Worm (Caenorhabditis elegans) whole organism, midembryonic: ENCODE results near the gene srxa-15.

Experiments used
- T22C8.4 ChIP-seq: fragments of 200-800 bp; sonication (Bioruptor generic); IDR thresholded peaks from 2 replicates; pipeline ENCODE4 v1.3.6; 2022; ENCODE audit warnings: missing genetic modification characterization, missing compliant biosample characterization
- cog-1 ChIP-seq: sonication (generic microtip); optimal IDR thresholded peaks from 2 replicates; lab custom pipeline; 2016; ENCODE audit warnings: missing genetic modification characterization, missing compliant biosample characterization
- flt-1 ChIP-seq: fragments of 200-800 bp; sonication (Bioruptor generic); IDR thresholded peaks from 2 replicates; pipeline ENCODE4 v1.3.6; 2022; ENCODE audit warnings: missing genetic modification characterization, missing compliant biosample characterization
- klf-2 ChIP-seq: fragments of 200-800 bp; sonication (Bioruptor generic); conservative IDR thresholded peaks from 2 replicates; pipeline ENCODE4 v1.3.6; 2022; ENCODE audit warnings: missing genetic modification reagents, missing genetic modification characterization, missing compliant biosample characterization
- med-1 ChIP-seq: sonication (generic microtip); optimal IDR thresholded peaks from 2 replicates; lab custom pipeline; 2017; ENCODE audit warnings: missing genetic modification characterization, mild to moderate bottlenecking, missing compliant biosample characterization, antibody characterized with exemption, missing genetic modification reagents; ENCODE audit not compliant: insufficient read depth
- ref-1 ChIP-seq: fragments of 200-800 bp; sonication (Bioruptor generic); conservative IDR thresholded peaks from 2 replicates; pipeline ENCODE4 v1.3.6; 2022; ENCODE audit warnings: missing genetic modification reagents, missing genetic modification characterization, missing compliant biosample characterization
- tab-1 ChIP-seq: fragments of 200-800 bp; sonication (Bioruptor generic); IDR thresholded peaks from 2 replicates; pipeline ENCODE4 v1.3.6; 2022; ENCODE audit warnings: missing genetic modification characterization, missing compliant biosample characterization
- ztf-23 ChIP-seq: fragments of 200-800 bp; sonication (Bioruptor generic); IDR thresholded peaks from 2 replicates; pipeline ENCODE4 v1.3.6; 2022; ENCODE audit warnings: missing genetic modification reagents, missing genetic modification characterization, missing compliant biosample characterization
- ztf-29 ChIP-seq: fragments of 200-800 bp; sonication (Bioruptor generic); IDR thresholded peaks from 2 replicates; pipeline ENCODE4 v1.3.6; 2022; ENCODE audit warnings: missing genetic modification reagents, missing genetic modification characterization, missing compliant biosample characterization

Gene srxa-15

ce11 chrV:20638344-20638743 is 3.7 kb upstream of the srxa-15 start, which contains the start of gene Y44A6B.3:
Gene Y44A6B.3, minus strand, starts transcription at chrV:20638444.
- TF ChIP-seq T22C8.4 (GFP tag; lab: Robert Waterston, UW) = no peak
- no peak for TF ChIP-seq ref-1
- no peak for TF ChIP-seq tab-1 (GFP tag; lab: Robert Waterston, UW)
- no peak for TF ChIP-seq ztf-29 (GFP tag; lab: Robert Waterston, UW)
- no peak for TF ChIP-seq med-1 (GFP tag; lab: Kevin White, UChicago)
- TF ChIP-seq klf-2 (GFP tag; lab: Robert Waterston, UW) = no peak
- TF ChIP-seq ztf-23 (GFP tag; lab: Robert Waterston, UW) = no peak
- TF ChIP-seq flt-1 = no peak

ce11 chrV:20639294-20639693 is 2.7 kb upstream of the srxa-15 start, which contains the start of gene srxa-14:
Gene srxa-14, plus strand, starts transcription at chrV:20639594.
- TF ChIP-seq ztf-29 (GFP tag; lab: Robert Waterston, UW) (no peak), T22C8.4 (GFP tag; lab: Robert Waterston, UW) (no peak), klf-2 (GFP tag; lab: Robert Waterston, UW) (no peak), ztf-23 (GFP tag; lab: Robert Waterston, UW) (no peak), cog-1 (no peak), med-1 (GFP tag; lab: Kevin White, UChicago) (no peak), ref-1 (no peak), tab-1 (GFP tag; lab: Robert Waterston, UW) (no peak), flt-1 (no peak)

ce11 chrV:20645479-20645878 is 3.5 kb downstream of the srxa-15 start:
- TF ChIP-seq klf-2 (GFP tag; lab: Robert Waterston, UW) (no peak), T22C8.4 (GFP tag; lab: Robert Waterston, UW) (no peak), ztf-29 (GFP tag; lab: Robert Waterston, UW) (no peak), tab-1 (GFP tag; lab: Robert Waterston, UW) (no peak), ref-1 (no peak), flt-1 (no peak), cog-1 (no peak), ztf-23 (GFP tag; lab: Robert Waterston, UW) (no peak), med-1 (GFP tag; lab: Kevin White, UChicago) (no peak)

ce11 chrV:20648868-20649267 is 6.9 kb downstream of the srxa-15 start:
- TF ChIP-seq cog-1 (no peak), med-1 (GFP tag; lab: Kevin White, UChicago) (no peak), ztf-29 (GFP tag; lab: Robert Waterston, UW) (no peak), flt-1 (no peak), tab-1 (GFP tag; lab: Robert Waterston, UW) (no peak), ref-1 (no peak), klf-2 (GFP tag; lab: Robert Waterston, UW) (no peak), T22C8.4 (GFP tag; lab: Robert Waterston, UW) (no peak), ztf-23 (GFP tag; lab: Robert Waterston, UW) (no peak)

- TF ChIP-seq cog-1 (no peak), ztf-29 (GFP tag; lab: Robert Waterston, UW) (no peak), med-1 (GFP tag; lab: Kevin White, UChicago) (no peak), klf-2 (GFP tag; lab: Robert Waterston, UW) (no peak), ztf-23 (GFP tag; lab: Robert Waterston, UW) (no peak), ref-1 (no peak), tab-1 (GFP tag; lab: Robert Waterston, UW) (no peak), flt-1 (no peak), T22C8.4 (GFP tag; lab: Robert Waterston, UW) (no peak)
Measured at ce11 chrV:20651923-20652322, 9.9 kb downstream of the srxa-15 start.

- TF ChIP-seq ref-1 = no peak
Measured at ce11 chrV:20654350-20654749, 12.4 kb downstream of the srxa-15 start, which contains the start of gene mnr-1. Gene mnr-1, plus strand, starts transcription at chrV:20654650.

ce11 chrV:20655174-20655573 is 13.2 kb downstream of the srxa-15 start:
- TF ChIP-seq cog-1 (no peak), klf-2 (GFP tag; lab: Robert Waterston, UW) (no peak), med-1 (GFP tag; lab: Kevin White, UChicago) (no peak), ztf-23 (GFP tag; lab: Robert Waterston, UW) (no peak), ztf-29 (GFP tag; lab: Robert Waterston, UW) (no peak), flt-1 (no peak), ref-1 (no peak), T22C8.4 (GFP tag; lab: Robert Waterston, UW) (no peak), tab-1 (GFP tag; lab: Robert Waterston, UW) (no peak)

ce11 chrV:20656626-20657025 is 14.6 kb downstream of the srxa-15 start:
- no peak for TF ChIP-seq flt-1
- no peak for TF ChIP-seq ref-1
- TF ChIP-seq ztf-23 (GFP tag; lab: Robert Waterston, UW) = no peak
- no peak for TF ChIP-seq tab-1 (GFP tag; lab: Robert Waterston, UW)
- TF ChIP-seq T22C8.4 (GFP tag; lab: Robert Waterston, UW) = no peak
- TF ChIP-seq med-1 (GFP tag; lab: Kevin White, UChicago) = no peak
- TF ChIP-seq ztf-29 (GFP tag; lab: Robert Waterston, UW) = no peak
- no peak for TF ChIP-seq klf-2 (GFP tag; lab: Robert Waterston, UW)
- TF ChIP-seq cog-1 = no peak

- no peak for TF ChIP-seq klf-2 (GFP tag; lab: Robert Waterston, UW)
- no peak for TF ChIP-seq ztf-23 (GFP tag; lab: Robert Waterston, UW)
- no peak for TF ChIP-seq tab-1 (GFP tag; lab: Robert Waterston, UW)
- TF ChIP-seq cog-1 = no peak
- no peak for TF ChIP-seq ref-1
- TF ChIP-seq med-1 (GFP tag; lab: Kevin White, UChicago) = no peak
- no peak for TF ChIP-seq T22C8.4 (GFP tag; lab: Robert Waterston, UW)
- no peak for TF ChIP-seq flt-1
- no peak for TF ChIP-seq ztf-29 (GFP tag; lab: Robert Waterston, UW)
Measured at ce11 chrV:20660025-20660424, 18.0 kb downstream of the srxa-15 start, which contains the start of gene W01F3.2. Gene W01F3.2, plus strand, starts transcription at chrV:20660325.

ce11 chrV:20662474-20662873 is 20.5 kb downstream of the srxa-15 start:
- TF ChIP-seq T22C8.4 (GFP tag; lab: Robert Waterston, UW) (no peak), klf-2 (GFP tag; lab: Robert Waterston, UW) (no peak), ztf-23 (GFP tag; lab: Robert Waterston, UW) (no peak), tab-1 (GFP tag; lab: Robert Waterston, UW) (no peak), ztf-29 (GFP tag; lab: Robert Waterston, UW) (no peak), cog-1 (no peak), med-1 (GFP tag; lab: Kevin White, UChicago) (no peak), flt-1 (no peak), ref-1 (no peak)
